Fruit fly (Drosophila melanogaster) whole organism, adult: ENCODE measurements around the gene bero.

Experiments used
- CG11617 ChIP-seq: fragments of 200-800 bp; sonication (Bioruptor generic); optimal IDR thresholded peaks from 2 replicates; lab custom pipeline; 2017; ENCODE audit warnings: mild to moderate bottlenecking, missing biosample characterization, missing genetic modification reagents, missing genetic modification characterization
- CG12768 ChIP-seq: fragments of 200-800 bp; sonication (Bioruptor generic); optimal IDR thresholded peaks from 2 replicates; lab custom pipeline; 2017; ENCODE audit warnings: missing biosample characterization, missing genetic modification characterization, mild to moderate bottlenecking, moderate library complexity, missing genetic modification reagents
- CG14711 ChIP-seq: fragments of 200-800 bp; sonication (Bioruptor generic); optimal IDR thresholded peaks from 2 replicates; lab custom pipeline; 2018; ENCODE audit warnings: missing biosample characterization, mild to moderate bottlenecking, missing genetic modification characterization, moderate library complexity
- CG7045 ChIP-seq: fragments of 200-800 bp; sonication (Bioruptor generic); optimal IDR thresholded peaks from 2 replicates; lab custom pipeline; 2017; ENCODE audit warnings: missing biosample characterization, mild to moderate bottlenecking, missing genetic modification characterization
- Clk ChIP-seq: fragments of 200-800 bp; sonication (Bioruptor generic); optimal IDR thresholded peaks from 2 replicates; lab custom pipeline; 2017; ENCODE audit warnings: missing biosample characterization, missing genetic modification characterization
- Crg-1 ChIP-seq: fragments of 200-800 bp; sonication (Bioruptor generic); optimal IDR thresholded peaks from 2 replicates; lab custom pipeline; 2016; ENCODE audit warnings: missing biosample characterization, missing genetic modification characterization
- bab1 ChIP-seq: fragments of 200-800 bp; sonication (Bioruptor generic); optimal IDR thresholded peaks from 3 replicates; lab custom pipeline; 2019; ENCODE audit warnings: missing biosample characterization, mild to moderate bottlenecking, missing genetic modification characterization, moderate library complexity
- cic ChIP-seq: fragments of 200-800 bp; sonication (Bioruptor generic); optimal IDR thresholded peaks from 2 replicates; lab custom pipeline; 2017; ENCODE audit warnings: missing biosample characterization, mild to moderate bottlenecking, missing genetic modification characterization, moderate library complexity
- cnc ChIP-seq, 2 experiments: fragments of >200 bp; optimal IDR thresholded peaks; 2 replicates each; lab custom pipeline; 2017
- kay ChIP-seq: fragments of 200-800 bp; sonication (Bioruptor generic); peaks from one replicate; lab custom pipeline; 2016; ENCODE audit warnings: missing biosample characterization, missing genetic modification characterization, borderline replicate concordance
- ovo ChIP-seq: fragments of 200-800 bp; sonication (Bioruptor generic); optimal IDR thresholded peaks from 2 replicates; lab custom pipeline; 2016; ENCODE audit warnings: missing biosample characterization, missing genetic modification characterization
- pad ChIP-seq: fragments of 200-800 bp; sonication (Bioruptor generic); optimal IDR thresholded peaks from 3 replicates; lab custom pipeline; 2017; ENCODE audit warnings: missing biosample characterization, missing genetic modification characterization, mild to moderate bottlenecking, moderate library complexity, missing genetic modification reagents
- tj ChIP-seq: fragments of 200-800 bp; sonication (Bioruptor generic); optimal IDR thresholded peaks from 3 replicates; lab custom pipeline; 2017; ENCODE audit warnings: missing biosample characterization, mild to moderate bottlenecking, missing genetic modification characterization, moderate library complexity

- TF ChIP-seq tj (no peak), cnc (optimal IDR thresholded peaks at IDR 0.05; lab: Kevin White, UChicago) (no peak), ovo (GFP tag; lab: Kevin White, UChicago) (no peak), Clk (GFP tag; lab: Kevin White, UChicago) (no peak), CG7045 (no peak), pad (GFP tag; lab: Kevin White, UChicago) (no peak), CG14711 (tag; lab: Kevin White, UChicago) (no peak), Crg-1 (GFP tag; lab: Kevin White, UChicago) (no peak), CG11617 (GFP tag; lab: Kevin White, UChicago) (no peak), kay (peak; percentile 96), CG12768 (GFP tag; lab: Kevin White, UChicago) (no peak), cic (GFP tag; lab: Kevin White, UChicago) (no peak), bab1 (GFP tag; lab: Kevin White, UChicago) (no peak)
Observed at dm6 chr2L:20824136-20824789, 34.2 kb upstream of the bero start.
